Fruit fly (Drosophila melanogaster) whole organism, embryonic: ENCODE data around the gene CG33986.

Source experiments
- Adf1 ChIP-seq: fragments of 200-800 bp; sonication (Bioruptor generic); IDR thresholded peaks from 2 replicates; pipeline ENCODE4 v1.3.6; 2022; ENCODE audit warnings: missing biosample characterization, missing genetic modification characterization
- Atf3 ChIP-seq: fragments of 200-800 bp; sonication (Bioruptor generic); optimal IDR thresholded peaks from 3 replicates; lab custom pipeline; 2016; ENCODE audit warnings: missing biosample characterization, missing genetic modification characterization
- Atf6 ChIP-seq: fragments of 200-800 bp; sonication (Bioruptor generic); IDR thresholded peaks from 2 replicates; pipeline ENCODE4 v1.3.6; 2022; ENCODE audit warnings: missing biosample characterization, missing genetic modification characterization
- B-H2 ChIP-seq: fragments of 200-800 bp; sonication (Bioruptor generic); optimal IDR thresholded peaks from 2 replicates; lab custom pipeline; 2018; ENCODE audit warnings: missing biosample characterization, mild to moderate bottlenecking, missing genetic modification characterization
- Bgb ChIP-seq: fragments of 200-800 bp; sonication (Bioruptor generic); IDR thresholded peaks from 2 replicates; pipeline ENCODE4 v1.3.6; 2022; ENCODE audit warnings: missing biosample characterization, missing genetic modification characterization; ENCODE audit not compliant: partially characterized antibody
- CG1024 ChIP-seq: fragments of 200-800 bp; sonication (Bioruptor generic); IDR thresholded peaks from 2 replicates; pipeline ENCODE4 v1.3.6; 2022; ENCODE audit warnings: missing biosample characterization, missing genetic modification characterization
- CG11696 ChIP-seq: fragments of 200-800 bp; sonication (Bioruptor generic); IDR thresholded peaks from 2 replicates; pipeline ENCODE4 v1.3.6; 2022; ENCODE audit warnings: missing biosample characterization, missing genetic modification characterization
- CG17568 ChIP-seq: fragments of 200-800 bp; sonication (Bioruptor generic); optimal IDR thresholded peaks from 2 replicates; lab custom pipeline; 2018; ENCODE audit warnings: missing biosample characterization, mild to moderate bottlenecking, missing genetic modification characterization, moderate library complexity
- CG1832 ChIP-seq: fragments of 200-800 bp; sonication (Bioruptor generic); optimal IDR thresholded peaks from 2 replicates; lab custom pipeline; 2017; ENCODE audit warnings: missing biosample characterization, mild to moderate bottlenecking, missing genetic modification characterization, inconsistent platforms
- CG2889 ChIP-seq: fragments of 200-800 bp; sonication (Bioruptor generic); IDR thresholded peaks from 3 replicates; pipeline ENCODE4 v1.3.6; 2022; ENCODE audit warnings: missing biosample characterization, missing genetic modification characterization
- CG31441 ChIP-seq: fragments of 200-800 bp; sonication (Bioruptor generic); IDR thresholded peaks from 2 replicates; pipeline ENCODE4 v1.3.6; 2022; ENCODE audit warnings: missing biosample characterization, missing genetic modification characterization
- CG3163 ChIP-seq: fragments of 200-800 bp; sonication (Bioruptor generic); optimal IDR thresholded peaks from 3 replicates; lab custom pipeline; 2016; ENCODE audit warnings: missing biosample characterization, missing genetic modification characterization
- CG42726 ChIP-seq: fragments of 200-800 bp; sonication (Bioruptor generic); IDR thresholded peaks from 2 replicates; pipeline ENCODE4 v1.3.6; 2022; ENCODE audit warnings: missing biosample characterization, missing genetic modification characterization; ENCODE audit not compliant: partially characterized antibody
- CG4282 ChIP-seq: fragments of 200-800 bp; sonication (Bioruptor generic); optimal IDR thresholded peaks from 2 replicates; lab custom pipeline; 2016; ENCODE audit warnings: missing biosample characterization, missing genetic modification characterization
- CG6175 ChIP-seq: fragments of 200-800 bp; sonication (Bioruptor generic); IDR thresholded peaks from 3 replicates; pipeline ENCODE4 v1.3.6; 2022; ENCODE audit warnings: missing biosample characterization, missing genetic modification characterization
- CG8359 ChIP-seq: fragments of 200-800 bp; sonication (Bioruptor generic); optimal IDR thresholded peaks from 2 replicates; lab custom pipeline; 2017; ENCODE audit warnings: missing biosample characterization, mild to moderate bottlenecking, missing genetic modification characterization, borderline replicate concordance
- CG9932 ChIP-seq: fragments of 200-800 bp; sonication (Bioruptor generic); IDR thresholded peaks from 2 replicates; pipeline ENCODE4 v1.3.6; 2022; ENCODE audit warnings: missing biosample characterization, missing genetic modification characterization
- Dad ChIP-seq: fragments of 200-800 bp; sonication (Bioruptor generic); optimal IDR thresholded peaks from 3 replicates; lab custom pipeline; 2016; ENCODE audit warnings: missing biosample characterization, missing genetic modification characterization
- Dbx ChIP-seq: fragments of 200-800 bp; sonication (Bioruptor generic); IDR thresholded peaks from 3 replicates; pipeline ENCODE4 v1.3.6; 2022; ENCODE audit warnings: missing biosample characterization, missing genetic modification characterization
- Deaf1 ChIP-seq: fragments of 200-800 bp; optimal IDR thresholded peaks from 3 replicates; lab custom pipeline; 2019; ENCODE audit warnings: missing biosample characterization, mild to moderate bottlenecking, missing genetic modification characterization, moderate library complexity
- Dll ChIP-seq: fragments of 200-800 bp; sonication (Bioruptor generic); IDR thresholded peaks from 4 replicates; pipeline ENCODE4 v1.3.6; 2022; ENCODE audit warnings: missing biosample characterization, missing genetic modification characterization; ENCODE audit not compliant: partially characterized antibody
- HLH3B ChIP-seq: fragments of 200-800 bp; sonication (Bioruptor generic); IDR thresholded peaks from 2 replicates; pipeline ENCODE4 v1.3.6; 2022; ENCODE audit warnings: missing biosample characterization, missing genetic modification characterization
- Jarid2 ChIP-seq: fragments of 200-800 bp; sonication (Bioruptor generic); optimal IDR thresholded peaks from 3 replicates; lab custom pipeline; 2017; ENCODE audit warnings: mild to moderate bottlenecking, missing biosample characterization, missing genetic modification reagents, missing genetic modification characterization
- Lpt ChIP-seq: fragments of >200 bp; optimal IDR thresholded peaks from 2 replicates; lab custom pipeline; 2018; ENCODE audit warnings: missing biosample characterization, missing genetic modification characterization
- MBD-R2 ChIP-seq: fragments of 200-800 bp; sonication (Bioruptor generic); IDR thresholded peaks from 2 replicates; pipeline ENCODE4 v1.3.6; 2022; ENCODE audit warnings: missing biosample characterization, missing genetic modification characterization
- MTF-1 ChIP-seq: fragments of 200-800 bp; sonication (Bioruptor generic); optimal IDR thresholded peaks from 2 replicates; lab custom pipeline; 2018; ENCODE audit warnings: missing biosample characterization, mild to moderate bottlenecking, missing genetic modification characterization, borderline replicate concordance
- Med ChIP-seq: fragments of 200-800 bp; sonication (Bioruptor generic); peaks from one replicate; lab custom pipeline; 2016; ENCODE audit warnings: missing biosample characterization, missing genetic modification characterization, mild to moderate bottlenecking, inconsistent platforms, moderate library complexity
- Nf-YC ChIP-seq: fragments of 200-800 bp; optimal IDR thresholded peaks from 3 replicates; lab custom pipeline; 2019; ENCODE audit warnings: missing biosample characterization, mild to moderate bottlenecking, missing genetic modification characterization, moderate library complexity
- Scr ChIP-seq: fragments of 200-800 bp; sonication (Bioruptor generic); IDR thresholded peaks from 2 replicates; pipeline ENCODE4 v1.3.6; 2022; ENCODE audit warnings: missing biosample characterization, missing genetic modification characterization; ENCODE audit not compliant: partially characterized antibody
- Six4 ChIP-seq: fragments of 200-800 bp; sonication (Bioruptor generic); optimal IDR thresholded peaks from 2 replicates; lab custom pipeline; 2016; ENCODE audit warnings: missing biosample characterization, missing genetic modification characterization
- Trl ChIP-seq, 3 experiments: fragments of >200 bp in 2 of 3; fragments of 200-800 bp in 1 of 3; sonication (Bioruptor generic) in 1 of 3; optimal IDR thresholded peaks; 2 replicates in 1 of 3; 3 replicates in 2 of 3; lab custom pipeline; 2016 to 2017; ENCODE audit warnings: missing biosample characterization in 1 of 3, missing genetic modification characterization in 1 of 3
- ash1 ChIP-seq: fragments of 200-800 bp; sonication (Bioruptor generic); optimal IDR thresholded peaks from 2 replicates; lab custom pipeline; 2018; ENCODE audit warnings: missing biosample characterization, mild to moderate bottlenecking, missing genetic modification characterization
- bowl ChIP-seq: fragments of 200-800 bp; sonication (Bioruptor generic); IDR thresholded peaks from 2 replicates; pipeline ENCODE4 v1.3.6; 2022; ENCODE audit warnings: missing biosample characterization, missing genetic modification characterization
- ci ChIP-seq: fragments of 200-800 bp; sonication (Bioruptor generic); IDR thresholded peaks from 3 replicates; pipeline ENCODE4 v1.3.6; 2022; ENCODE audit warnings: missing biosample characterization, missing genetic modification characterization
- crol ChIP-seq: fragments of 200-800 bp; sonication (Bioruptor generic); IDR thresholded peaks from 2 replicates; pipeline ENCODE4 v1.3.6; 2022; ENCODE audit warnings: missing biosample characterization, missing genetic modification characterization
- ems ChIP-seq: fragments of 200-800 bp; sonication (Bioruptor generic); optimal IDR thresholded peaks from 3 replicates; lab custom pipeline; 2016; ENCODE audit warnings: missing biosample characterization, missing genetic modification characterization
- hbn ChIP-seq: fragments of 200-800 bp; sonication (Bioruptor generic); IDR thresholded peaks from 2 replicates; pipeline ENCODE4 v1.3.6; 2022; ENCODE audit warnings: missing biosample characterization, missing genetic modification characterization; ENCODE audit not compliant: partially characterized antibody
- kni ChIP-seq: fragments of 200-800 bp; sonication (Bioruptor generic); optimal IDR thresholded peaks from 3 replicates; lab custom pipeline; 2017; ENCODE audit warnings: mild to moderate bottlenecking, missing biosample characterization, missing genetic modification reagents, missing genetic modification characterization
- mam ChIP-seq: fragments of 200-800 bp; sonication (Bioruptor generic); optimal IDR thresholded peaks from 3 replicates; lab custom pipeline; 2016; ENCODE audit warnings: missing biosample characterization, missing genetic modification characterization
- oc ChIP-seq: fragments of 200-800 bp; sonication (Bioruptor generic); optimal IDR thresholded peaks from 2 replicates; lab custom pipeline; 2018; ENCODE audit warnings: missing biosample characterization, mild to moderate bottlenecking, missing genetic modification characterization, moderate library complexity
- psq ChIP-seq: fragments of 200-800 bp; sonication (Bioruptor generic); optimal IDR thresholded peaks from 2 replicates; lab custom pipeline; 2017; ENCODE audit warnings: missing biosample characterization, missing genetic modification characterization
- row ChIP-seq: fragments of 200-800 bp; sonication (Bioruptor generic); IDR thresholded peaks from 3 replicates; pipeline ENCODE4 v1.3.6; 2022; ENCODE audit warnings: missing biosample characterization, missing genetic modification characterization
- scrt ChIP-seq: fragments of 200-800 bp; sonication (Bioruptor generic); optimal IDR thresholded peaks from 2 replicates; lab custom pipeline; 2018; ENCODE audit warnings: missing biosample characterization, mild to moderate bottlenecking, missing genetic modification characterization, moderate library complexity
- stc ChIP-seq: fragments of 200-800 bp; sonication (Bioruptor generic); IDR thresholded peaks from 2 replicates; pipeline ENCODE4 v1.3.6; 2022; ENCODE audit warnings: missing biosample characterization, missing genetic modification characterization
- stwl ChIP-seq: fragments of 200-800 bp; sonication (Bioruptor generic); optimal IDR thresholded peaks from 3 replicates; lab custom pipeline; 2018; ENCODE audit warnings: missing biosample characterization, mild to moderate bottlenecking, missing genetic modification characterization, moderate library complexity
- tio ChIP-seq: fragments of 200-800 bp; sonication (Bioruptor generic); optimal IDR thresholded peaks from 2 replicates; lab custom pipeline; 2017; ENCODE audit warnings: missing biosample characterization, missing genetic modification characterization, inconsistent platforms
- unpg ChIP-seq: fragments of 200-800 bp; sonication (Bioruptor generic); optimal IDR thresholded peaks from 3 replicates; lab custom pipeline; 2018; ENCODE audit warnings: missing biosample characterization, mild to moderate bottlenecking, missing genetic modification characterization, moderate library complexity
- vvl ChIP-seq: fragments of 200-800 bp; sonication (Bioruptor generic); IDR thresholded peaks from 2 replicates; pipeline ENCODE4 v1.3.6; 2022; ENCODE audit warnings: missing biosample characterization, missing genetic modification characterization

The CG33986 gene

DNA sequence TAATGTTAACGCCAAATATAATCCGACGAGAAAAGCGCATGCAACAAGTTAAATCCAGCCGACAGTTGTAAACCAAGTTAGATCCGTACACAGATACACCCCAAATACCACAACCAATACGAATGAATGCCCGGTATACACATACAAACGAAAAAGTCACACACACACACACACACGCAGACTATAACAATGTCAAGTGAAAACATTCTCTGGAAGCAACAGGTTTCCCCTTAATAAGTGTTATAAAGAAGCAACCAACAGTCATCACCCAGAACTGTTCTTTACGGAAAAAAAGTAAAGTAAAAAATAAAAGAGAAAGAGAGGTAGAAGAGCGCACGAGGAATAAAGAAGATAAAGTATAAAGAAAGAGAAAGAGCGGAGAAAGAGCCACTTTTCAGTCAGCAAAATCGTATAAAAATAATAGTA lies 10.8 kb upstream of the CG33986 start (continued):
- no peak for TF ChIP-seq CG2889 (GFP tag; lab: Robert Waterston, UW)

DNA sequence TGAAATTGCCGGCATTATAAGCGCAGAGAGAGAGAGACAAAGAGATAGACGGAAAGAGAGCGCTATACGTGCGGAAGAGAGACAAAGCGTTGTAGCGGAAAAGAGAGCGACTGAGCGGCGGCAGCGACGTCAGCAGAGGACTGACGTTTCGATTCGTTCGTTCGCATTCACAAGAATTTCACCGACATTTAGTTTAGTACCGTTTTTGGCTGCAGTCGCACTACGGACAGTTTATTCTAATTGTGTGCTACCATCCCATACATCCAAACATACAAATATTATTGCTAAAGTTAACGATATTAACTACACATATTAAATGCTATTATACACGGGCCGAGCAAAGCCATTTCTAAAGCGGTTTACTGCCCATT lies 10.2 kb upstream of the CG33986 start, which contains the start of gene CrebA:
Gene CrebA, plus strand, starts transcription at position 168 of the 371 bp plus-strand sequence.
- TF ChIP-seq CG31441 (GFP tag; lab: Robert Waterston, UW) (0 out of 2 replicates have a peak, but pooled peaks have one; percentile 6), CG9932 (GFP tag; lab: Robert Waterston, UW) (no peak), oc (tag; lab: Kevin White, UChicago) (no peak), ems (GFP tag; lab: Kevin White, UChicago) (no peak), HLH3B (GFP tag; lab: Robert Waterston, UW) (peak; percentile 13; the same call in 1 of the 2 replicates), MBD-R2 (GFP tag; lab: Robert Waterston, UW) (no peak), MTF-1 (peak; percentile 13), Trl (optimal IDR thresholded peaks at IDR 0.05; lab: Kevin White, UChicago) (peak; percentile 94 to 95), Trl (GFP tag; optimal IDR thresholded peaks at IDR 0.05; lab: Kevin White, UChicago) (no peak), hbn (GFP tag; lab: Robert Waterston, UW) (0 out of 2 replicates have a peak, but pooled peaks have one; percentile 20), unpg (no peak), bowl (GFP tag; lab: Robert Waterston, UW) (no peak), Atf3 (GFP tag; lab: Kevin White, UChicago) (no peak), Jarid2 (peak; percentile 81), Dbx (GFP tag; lab: Robert Waterston, UW) (0 out of 3 replicates have a peak, but pooled peaks have one; percentile 10), CG6175 (GFP tag; lab: Robert Waterston, UW) (no peak), mam (no peak), vvl (GFP tag; lab: Robert Waterston, UW) (peak; percentile 37; the same call in 1 of the 2 replicates), crol (no peak), CG3163 (peak; percentile 92), CG42726 (GFP tag; lab: Robert Waterston, UW) (peak; percentile 7; the same call in 1 of the 2 replicates), Bgb (peak; percentile 30; the same call in 1 of the 2 replicates), CG1832 (GFP tag; lab: Kevin White, UChicago) (peak; percentile 83), ci (GFP tag; lab: Robert Waterston, UW) (peak; percentile 36; the same call in 1 of the 3 replicates), Scr (GFP tag; lab: Robert Waterston, UW) (peak; percentile 21; the same call in 1 of the 2 replicates), kni (GFP tag; lab: Kevin White, UChicago) (no peak), stc (GFP tag; lab: Robert Waterston, UW) (peak; percentile 34; the same call in 1 of the 2 replicates), Six4 (no peak), B-H2 (GFP tag; lab: Kevin White, UChicago) (no peak), stwl (tag; lab: Kevin White, UChicago) (no peak), Lpt (GFP tag; lab: Kevin White, UChicago) (no peak), CG1024 (no peak), CG8359 (GFP tag; lab: Kevin White, UChicago) (no peak), ash1 (GFP tag; lab: Kevin White, UChicago) (no peak), CG11696 (GFP tag; lab: Robert Waterston, UW) (no peak), tio (GFP tag; lab: Kevin White, UChicago) (no peak), row (GFP tag; lab: Robert Waterston, UW) (no peak), psq (GFP tag; lab: Kevin White, UChicago) (no peak), Atf6 (GFP tag; lab: Robert Waterston, UW) (no peak), Deaf1 (tag; lab: Kevin White, UChicago) (peak; percentile 53), Dll (GFP tag; lab: Robert Waterston, UW) (0 out of 4 replicates have a peak, but pooled peaks have one; percentile 15), Dad (no peak), CG4282 (GFP tag; lab: Kevin White, UChicago) (no peak), CG17568 (GFP tag; lab: Kevin White, UChicago) (no peak), scrt (GFP tag; lab: Kevin White, UChicago) (no peak), Nf-YC (tag; lab: Kevin White, UChicago) (no peak), Adf1 (GFP tag; lab: Robert Waterston, UW) (peak; percentile 90), Med (GFP tag; lab: Kevin White, UChicago) (peak; percentile 15)
